Fruit fly (Drosophila melanogaster) whole organism: ENCODE measurements around the gene CG9259.

Experiments used
- CG8478 ChIP-seq: fragments of >200 bp; optimal IDR thresholded peaks from 2 replicates; lab custom pipeline; 2018; ENCODE audit warnings: inconsistent platforms
- Dll ChIP-seq: fragments of >200 bp; optimal IDR thresholded peaks from 2 replicates; lab custom pipeline; 2017
- EcR ChIP-seq, 2 experiments: fragments of >200 bp; optimal IDR thresholded peaks; 2 replicates each; lab custom pipeline; 2017; ENCODE audit warnings: missing biosample characterization in 2 of 2, missing genetic modification characterization in 2 of 2, missing genetic modification reagents in 2 of 2
- pan ChIP-seq: fragments of >200 bp; optimal IDR thresholded peaks from 2 replicates; lab custom pipeline; 2017
- psq ChIP-seq: fragments of >200 bp; optimal IDR thresholded peaks from 2 replicates; lab custom pipeline; 2017
- usp ChIP-seq: fragments of >200 bp; optimal IDR thresholded peaks from 2 replicates; lab custom pipeline; 2017; ENCODE audit warnings: missing biosample characterization, missing genetic modification characterization, mixed read lengths

The CG9259 gene

DNA sequence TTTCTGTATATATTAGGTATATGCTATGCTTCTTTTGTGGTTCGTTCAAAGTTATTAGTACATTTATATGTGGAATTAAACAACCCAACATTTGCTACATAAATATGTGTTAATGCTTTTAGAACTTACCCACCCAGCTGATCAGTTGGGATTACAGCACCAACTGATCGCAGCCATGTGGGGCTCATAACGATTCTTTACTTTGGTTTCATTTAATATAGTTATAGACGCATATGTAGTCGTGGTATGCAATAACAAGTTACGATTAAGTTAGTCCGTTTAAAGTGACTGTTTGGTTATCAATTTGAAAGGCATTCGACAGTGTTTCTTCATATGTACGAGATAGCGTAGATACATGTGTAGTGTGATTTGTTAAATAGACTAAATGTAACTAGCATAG is 46.6 kb downstream of the CG9259 start:
- TF ChIP-seq pan (lab: Kevin White, UChicago) = no peak
- TF ChIP-seq usp (GFP tag; lab: Kevin White, UChicago) = no peak
- no peak for TF ChIP-seq psq (lab: Kevin White, UChicago)
- TF ChIP-seq EcR (GFP tag; optimal IDR thresholded peaks at IDR 0.05; lab: Kevin White, UChicago) = no peak
- TF ChIP-seq CG8478 = no peak
- TF ChIP-seq Dll (lab: Kevin White, UChicago) = no peak
